Fruit fly (Drosophila melanogaster): Measurements from ENCODE around the gene Fdx2.

Gene Fdx2

DNA sequence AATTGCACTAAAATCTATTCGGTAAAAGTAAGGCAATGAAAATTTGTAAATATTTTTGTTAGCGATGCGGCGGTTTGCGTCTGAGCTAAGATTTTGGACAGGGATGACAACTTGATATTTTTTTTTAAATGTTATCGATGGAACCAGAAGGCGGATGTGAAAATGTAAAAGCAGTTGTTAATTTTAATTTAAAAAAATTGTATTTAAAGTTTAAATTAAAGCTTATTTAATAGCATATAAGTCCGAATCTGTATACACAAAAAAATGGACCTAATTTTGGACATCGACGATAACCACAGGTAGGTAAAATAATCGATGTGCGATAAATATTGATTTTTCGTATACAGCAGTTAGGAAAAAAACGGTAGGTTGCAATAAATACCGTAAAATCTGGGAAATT is 29.9 kb upstream of the Fdx2 start, which contains the start of the genes CG11586 and VhaM9.7-a (continued):
- no peak for TF ChIP-seq CG3847 (GFP tag; IDR thresholded peaks at IDR 0.05)
- TF ChIP-seq Blimp-1 (GFP tag; optimal IDR thresholded peaks at IDR 0.05), result peak; percentile 24
- no peak for TF ChIP-seq gcm (GFP tag; optimal IDR thresholded peaks at IDR 0.05)
- TF ChIP-seq ci (GFP tag; IDR thresholded peaks at IDR 0.05), result no peak
- no peak for TF ChIP-seq tap (tag; optimal IDR thresholded peaks at IDR 0.05)
- TF ChIP-seq slbo (GFP tag; IDR thresholded peaks at IDR 0.05), result no peak
- no peak for TF ChIP-seq HHEX (GFP tag; optimal IDR thresholded peaks at IDR 0.05)
- TF ChIP-seq CG2712 (tag; optimal IDR thresholded peaks at IDR 0.05), result peak; percentile 40
- TF ChIP-seq CHES-1-like (GFP tag; optimal IDR thresholded peaks at IDR 0.05), result no peak
- TF ChIP-seq pan (optimal IDR thresholded peaks at IDR 0.05), result no peak
- no peak for TF ChIP-seq pan (GFP tag; optimal IDR thresholded peaks at IDR 0.05 in 1 of 2, IDR thresholded peaks at IDR 0.05 in 1 of 2)
- no peak for TF ChIP-seq jumu (GFP tag; optimal IDR thresholded peaks at IDR 0.05)
- no peak; the same call in 1 of the 3 replicates for TF ChIP-seq zen2 (GFP tag; IDR thresholded peaks at IDR 0.05; ENCODE audit: partially characterized antibody)
- no peak for TF ChIP-seq disco-r (GFP tag; optimal IDR thresholded peaks at IDR 0.05)
- TF ChIP-seq CG17612 (GFP tag; IDR thresholded peaks at IDR 0.05), result no peak
- TF ChIP-seq aop (GFP tag; IDR thresholded peaks at IDR 0.05), result no peak
- TF ChIP-seq kay (GFP tag; optimal IDR thresholded peaks at IDR 0.05), result no peak
- TF ChIP-seq rib (GFP tag; IDR thresholded peaks at IDR 0.05), result no peak
- TF ChIP-seq CG15011 (GFP tag; optimal IDR thresholded peaks at IDR 0.05), result no peak
- TF ChIP-seq CG1024 (GFP tag; IDR thresholded peaks at IDR 0.05), result no peak
- TF ChIP-seq gsb-n (tag; optimal IDR thresholded peaks at IDR 0.05), result peak; percentile 11
- no peak for TF ChIP-seq pum (GFP tag; optimal IDR thresholded peaks at IDR 0.05)
- no peak for TF ChIP-seq dimm (GFP tag; IDR thresholded peaks at IDR 0.05)
- TF ChIP-seq dati (GFP tag; IDR thresholded peaks at IDR 0.05), result no peak
- no peak for TF ChIP-seq CG7372 (GFP tag; IDR thresholded peaks at IDR 0.05)
- no peak for TF ChIP-seq br (optimal IDR thresholded peaks at IDR 0.05)
- peak; percentile 60 for TF ChIP-seq E2f2 (GFP tag; IDR thresholded peaks at IDR 0.05)
- TF ChIP-seq CG9609 (GFP tag; optimal IDR thresholded peaks at IDR 0.05), result no peak
- TF ChIP-seq Mad (GFP tag; optimal IDR thresholded peaks at IDR 0.05), result peak; percentile 0
- no peak for TF ChIP-seq tx (GFP tag; optimal IDR thresholded peaks at IDR 0.05)
- TF ChIP-seq otp (GFP tag; IDR thresholded peaks at IDR 0.05), result no peak
- TF ChIP-seq Mrtf (GFP tag; IDR thresholded peaks at IDR 0.05), result no peak
- TF ChIP-seq CG1233 (GFP tag; optimal IDR thresholded peaks at IDR 0.05), result no peak
- TF ChIP-seq CG18476 (GFP tag; optimal IDR thresholded peaks at IDR 0.05), result no peak
- TF ChIP-seq ttk (GFP tag; IDR thresholded peaks at IDR 0.05), result no peak
- TF ChIP-seq amos (GFP tag; IDR thresholded peaks at IDR 0.05; ENCODE audit: partially characterized antibody), result peak; percentile 41; the same call in 1 of the 2 replicates
- TF ChIP-seq Nf-YC (tag; optimal IDR thresholded peaks at IDR 0.05), result peak; percentile 22
- no peak for TF ChIP-seq psq (GFP tag; optimal IDR thresholded peaks at IDR 0.05)
- no peak for TF ChIP-seq CG10209 (GFP tag; optimal IDR thresholded peaks at IDR 0.05)
- peak; percentile 40 for TF ChIP-seq CG15601 (tag; optimal IDR thresholded peaks at IDR 0.05)
- peak; percentile 69 for TF ChIP-seq hbn (GFP tag; IDR thresholded peaks at IDR 0.05; ENCODE audit: partially characterized antibody)
- peak; percentile 71; the same call in 2 of the 3 replicates for TF ChIP-seq CG14860 (GFP tag; IDR thresholded peaks at IDR 0.05; ENCODE audit: partially characterized antibody)
- no peak for TF ChIP-seq CG12071 (GFP tag; optimal IDR thresholded peaks at IDR 0.05)
- no peak for TF ChIP-seq CG9797 (GFP tag; optimal IDR thresholded peaks at IDR 0.05)
- no peak for TF ChIP-seq fd3F (GFP tag; optimal IDR thresholded peaks at IDR 0.05)
- no peak for TF ChIP-seq Mes4 (GFP tag; optimal IDR thresholded peaks at IDR 0.05)
- no peak for TF ChIP-seq Camta (GFP tag; optimal IDR thresholded peaks at IDR 0.05)
- no peak for TF ChIP-seq org-1 (GFP tag; optimal IDR thresholded peaks at IDR 0.05)
- no peak for TF ChIP-seq CG9932 (GFP tag; IDR thresholded peaks at IDR 0.05)
- no peak for TF ChIP-seq CG14050 (GFP tag; IDR thresholded peaks at IDR 0.05)
- TF ChIP-seq Xbp1 (GFP tag; optimal IDR thresholded peaks at IDR 0.05), result peak; percentile 41
- no peak for TF ChIP-seq az2 (GFP tag; optimal IDR thresholded peaks at IDR 0.05)
- peak; percentile 8 for TF ChIP-seq Hr3 (GFP tag; optimal IDR thresholded peaks at IDR 0.05)
